Worm (Caenorhabditis elegans): ENCODE results near the gene nlp-35.

The nlp-35 gene

DNA sequence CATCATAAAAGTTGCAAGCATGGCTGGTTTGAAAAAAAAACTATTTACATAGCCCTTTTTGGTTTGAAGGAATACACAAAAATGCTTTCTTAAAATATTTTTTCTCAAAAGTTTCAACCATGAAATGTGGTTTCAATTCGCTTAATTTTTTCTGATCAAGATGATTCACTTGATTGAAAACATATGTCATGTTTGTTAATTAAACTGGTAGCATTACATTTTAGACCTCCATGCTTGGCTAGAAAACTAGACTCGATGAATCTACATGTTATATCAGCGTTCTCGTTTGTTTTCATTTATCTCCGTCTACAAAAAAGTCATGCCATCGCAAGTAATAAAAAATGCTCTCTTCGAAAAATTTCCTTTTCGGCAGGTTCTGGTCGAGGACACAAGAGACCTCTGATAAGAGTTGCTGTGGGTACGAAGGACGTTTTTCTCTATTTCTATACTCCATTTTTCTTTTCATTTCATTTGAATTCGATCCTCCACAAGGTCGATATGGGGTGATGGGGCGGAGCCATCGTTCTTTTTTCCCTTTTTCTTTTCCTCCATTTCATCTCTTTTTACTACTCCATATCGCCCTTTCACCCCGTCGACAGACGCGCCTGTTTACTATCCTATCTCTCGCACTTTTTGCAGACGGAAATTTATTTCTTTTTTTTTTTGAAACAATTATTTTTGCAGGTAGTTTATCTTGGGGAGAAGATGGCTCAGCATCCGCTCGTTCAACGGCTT is 7.1 kb upstream of the nlp-35 start, which contains the start of gene elo-1 (continued):
- TF ChIP-seq hsf-1 (GFP tag; IDR thresholded peaks at IDR 0.05) (no peak), T26A5.8 (tag; optimal IDR thresholded peaks at IDR 0.05) (no peak), F33H1.4 (GFP tag; IDR thresholded peaks at IDR 0.05) (no peak), hmg-20 (GFP tag; IDR thresholded peaks at IDR 0.05) (no peak), xnd-1 (tag; optimal IDR thresholded peaks at IDR 0.05) (no peak), nfya-1 (tag; optimal IDR thresholded peaks at IDR 0.05; ENCODE audit: borderline replicate concordance, insufficient read depth) (no peak), tbx-9 (tag; optimal IDR thresholded peaks at IDR 0.05; ENCODE audit: borderline replicate concordance) (no peak), lin-54 (GFP tag; optimal IDR thresholded peaks at IDR 0.05) (peak; percentile 29)

DNA sequence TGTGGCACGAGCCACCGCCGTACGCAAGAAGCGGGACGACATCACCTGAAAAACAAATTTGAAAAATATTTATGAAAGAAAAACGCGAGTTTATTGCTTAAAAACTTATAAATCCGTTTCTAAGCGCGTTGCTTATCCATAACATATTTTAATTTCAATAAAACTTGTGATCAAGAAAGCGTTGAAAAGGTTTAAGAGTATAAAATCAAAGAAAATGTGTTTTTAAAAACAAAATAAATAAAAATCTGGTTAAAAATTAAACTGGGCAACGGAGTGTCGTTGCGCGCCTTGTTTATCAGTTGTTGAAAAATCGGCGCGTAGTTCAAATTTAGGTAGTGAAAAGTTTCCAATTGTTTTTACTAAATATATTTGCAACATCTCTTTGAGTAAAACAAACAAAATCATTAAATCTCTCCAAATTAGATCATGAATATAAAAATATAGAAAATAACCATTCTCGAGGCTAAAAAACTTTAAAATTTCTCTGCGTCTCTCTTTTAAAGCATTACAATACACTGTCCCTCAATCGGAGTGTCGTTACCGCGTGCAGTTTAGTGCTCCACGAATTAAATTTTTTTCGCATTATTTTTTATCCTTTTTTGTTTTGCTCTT is 6.2 kb upstream of the nlp-35 start, which contains the start of gene ndua-5:
Gene ndua-5 (minus strand): TSS at position 51 of the 612 bp plus-strand sequence.
- TF ChIP-seq D2030.7 (GFP tag; IDR thresholded peaks at IDR 0.05) (no peak), lin-54 (GFP tag; optimal IDR thresholded peaks at IDR 0.05) (peak; percentile 80), pha-4 (tag; optimal IDR thresholded peaks at IDR 0.05) (no peak), snpc-1.1 (tag; optimal IDR thresholded peaks at IDR 0.05; ENCODE audit: insufficient read depth) (no peak), sptf-2 (GFP tag; optimal IDR thresholded peaks at IDR 0.05) (no peak), F39B2.1 (GFP tag; IDR thresholded peaks at IDR 0.05) (no peak), B0261.1 (tag; optimal IDR thresholded peaks at IDR 0.05) (no peak), efl-1 (GFP tag; optimal IDR thresholded peaks at IDR 0.05) (peak; percentile 56), hmg-1.2 (GFP tag; IDR thresholded peaks at IDR 0.05) (peak; percentile 81), gei-17 (GFP tag; optimal IDR thresholded peaks at IDR 0.05) (no peak), B0019.2 (GFP tag; conservative IDR thresholded peaks at IDR 0.05) (no peak), hrde-1 (tag; optimal IDR thresholded peaks at IDR 0.05; ENCODE audit: borderline replicate concordance) (no peak), let-607 (tag; optimal IDR thresholded peaks at IDR 0.05) (no peak), nhr-27 (tag; optimal IDR thresholded peaks at IDR 0.05) (no peak), ceh-27 (GFP tag; optimal IDR thresholded peaks at IDR 0.05) (no peak), ets-4 (GFP tag; optimal IDR thresholded peaks at IDR 0.05) (no peak), ztf-28 (GFP tag; IDR thresholded peaks at IDR 0.05) (no peak), mes-4 (tag; optimal IDR thresholded peaks at IDR 0.05) (no peak), F23B12.7 (tag; optimal IDR thresholded peaks at IDR 0.05; ENCODE audit: insufficient read depth) (no peak), dpl-1 (GFP tag; optimal IDR thresholded peaks at IDR 0.05) (peak; percentile 53), akir-1 (GFP tag; optimal IDR thresholded peaks at IDR 0.05) (no peak), snpc-4 (GFP tag; optimal IDR thresholded peaks at IDR 0.05) (no peak), snpc-4 (tag; optimal IDR thresholded peaks at IDR 0.05) (peak in 2 of 4 experiments; percentile 10 to 62), aptf-2 (GFP tag; conservative IDR thresholded peaks at IDR 0.05) (no peak), ama-1 (optimal IDR thresholded peaks at IDR 0.05) (no peak), ama-1 (GFP tag; optimal IDR thresholded peaks at IDR 0.05) (no peak), ztf-25 (GFP tag; IDR thresholded peaks at IDR 0.05) (no peak), cebp-2 (GFP tag; IDR thresholded peaks at IDR 0.05) (no peak), F22D6.2 (tag; optimal IDR thresholded peaks at IDR 0.05) (no peak), Y95B8A.8 (GFP tag; IDR thresholded peaks at IDR 0.05) (no peak), lin-35 (GFP tag; optimal IDR thresholded peaks at IDR 0.05) (peak in 1 of 3 experiments; percentile 61), attf-6 (GFP tag; IDR thresholded peaks at IDR 0.05) (no peak), cebp-1 (GFP tag; IDR thresholded peaks at IDR 0.05) (no peak), cebp-1 (tag; optimal IDR thresholded peaks at IDR 0.05) (no peak), sdz-38 (tag; optimal IDR thresholded peaks at IDR 0.05) (no peak), attf-3 (GFP tag; conservative IDR thresholded peaks at IDR 0.05) (peak; percentile 93), madf-3 (GFP tag; IDR thresholded peaks at IDR 0.05) (no peak), ztf-26 (tag; optimal IDR thresholded peaks at IDR 0.05) (no peak), zfh-2 (GFP tag; conservative IDR thresholded peaks at IDR 0.05) (no peak)

All from whole organism, young adult.